Fruit fly (Drosophila melanogaster): ENCODE results near the gene Rsph9.

Gene Rsph9

DNA sequence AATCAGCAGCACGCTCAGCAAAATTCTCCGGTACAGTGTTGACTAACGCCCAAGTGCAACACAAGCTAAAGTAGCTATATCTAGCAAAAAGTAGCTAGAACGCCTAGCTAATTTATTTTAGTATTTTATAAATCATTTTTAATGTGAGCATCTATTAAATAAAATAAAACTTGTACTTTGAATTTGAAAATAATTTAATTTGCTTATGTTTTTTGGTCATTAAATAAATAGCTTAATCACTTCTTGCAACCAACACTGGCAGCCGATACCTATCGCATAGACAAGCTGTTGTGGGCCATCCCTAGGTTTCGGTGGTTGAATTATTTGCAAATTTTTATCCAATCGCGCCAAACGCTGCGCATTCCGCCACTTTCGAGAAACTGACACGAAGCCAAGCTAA lies 2.1 kb downstream of the Rsph9 start, which contains the start of the genes Polr2J and CG15141 (continued):
- peak; percentile 52; the same call in 1 of the 2 replicates for TF ChIP-seq CG10959 (GFP tag; IDR thresholded peaks at IDR 0.05)
- no peak for TF ChIP-seq CG11504 (tag; optimal IDR thresholded peaks at IDR 0.05)
- peak; percentile 55 for TF ChIP-seq CG15011 (GFP tag; optimal IDR thresholded peaks at IDR 0.05)
- TF ChIP-seq CG1832 (GFP tag; optimal IDR thresholded peaks at IDR 0.05) = no peak
- peak; percentile 68; the same call in 2 of the 3 replicates for TF ChIP-seq ci (GFP tag; IDR thresholded peaks at IDR 0.05)
- peak; percentile 81 for TF ChIP-seq CG11085 (GFP tag; IDR thresholded peaks at IDR 0.05)
- TF ChIP-seq gfzf (GFP tag; optimal IDR thresholded peaks at IDR 0.05) = no peak
- peak; percentile 76 for TF ChIP-seq CG34376 (GFP tag; optimal IDR thresholded peaks at IDR 0.05)
- peak; percentile 81 for TF ChIP-seq fd96Cb (tag; optimal IDR thresholded peaks at IDR 0.05)
- peak; percentile 74 for TF ChIP-seq Taf1 (GFP tag; IDR thresholded peaks at IDR 0.05)
- no peak; the same call in 1 of the 2 replicates for TF ChIP-seq Nf-YA (GFP tag; IDR thresholded peaks at IDR 0.05)
- peak; percentile 90 for TF ChIP-seq CG8924 (tag; optimal IDR thresholded peaks at IDR 0.05)
- TF ChIP-seq CG11456 (GFP tag; IDR thresholded peaks at IDR 0.05) = peak; percentile 91
- TF ChIP-seq Eip74EF (GFP tag; optimal IDR thresholded peaks at IDR 0.05) = no peak
- peak; percentile 90 for TF ChIP-seq Chrac-16 (GFP tag; optimal IDR thresholded peaks at IDR 0.05)
- peak; percentile 45 for TF ChIP-seq Dp (GFP tag; optimal IDR thresholded peaks at IDR 0.05)
- peak; percentile 87 for TF ChIP-seq CG14441 (GFP tag; IDR thresholded peaks at IDR 0.05)
- peak; percentile 68 for TF ChIP-seq CG3838 (GFP tag; optimal IDR thresholded peaks at IDR 0.05)
- peak; percentile 29 for TF ChIP-seq schlank (tag; optimal IDR thresholded peaks at IDR 0.05)
- no peak for TF ChIP-seq CG12769 (tag; optimal IDR thresholded peaks at IDR 0.05)
- no peak for TF ChIP-seq Dip2 (GFP tag; IDR thresholded peaks at IDR 0.05)
- peak; percentile 59 for TF ChIP-seq Camta (GFP tag; optimal IDR thresholded peaks at IDR 0.05)
- peak; percentile 87 for TF ChIP-seq Dad (GFP tag; optimal IDR thresholded peaks at IDR 0.05)
- no peak for TF ChIP-seq Deaf1 (tag; optimal IDR thresholded peaks at IDR 0.05)
- TF ChIP-seq da (GFP tag; optimal IDR thresholded peaks at IDR 0.05) = peak; percentile 52
- TF ChIP-seq Atf3 (GFP tag; optimal IDR thresholded peaks at IDR 0.05) = peak; percentile 62
- TF ChIP-seq CG15601 (tag; optimal IDR thresholded peaks at IDR 0.05) = no peak
- peak; percentile 69 for TF ChIP-seq CG4854 (GFP tag; optimal IDR thresholded peaks at IDR 0.05)

DNA sequence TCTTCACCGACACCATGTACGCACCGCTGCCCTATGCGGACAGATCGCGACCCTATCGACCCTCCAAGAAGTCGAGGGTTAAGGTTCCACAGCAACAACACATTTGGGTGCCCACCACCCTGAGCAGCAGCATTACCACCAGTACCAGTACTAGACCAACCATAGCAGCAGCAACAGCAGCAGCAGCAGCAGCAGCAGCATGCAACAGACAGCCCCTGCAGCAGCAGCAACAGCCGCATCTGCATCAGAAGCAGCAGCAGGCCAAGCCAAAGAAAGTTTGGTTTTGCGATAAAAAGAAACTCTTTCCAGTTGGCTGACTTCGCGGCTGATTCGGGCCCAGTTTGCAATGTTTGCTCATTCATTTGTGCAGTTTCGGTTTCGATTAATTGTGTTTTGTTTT lies 9.9 kb downstream of the Rsph9 start:
- TF ChIP-seq CG6175 (GFP tag; IDR thresholded peaks at IDR 0.05) = 0 out of 3 replicates have a peak, but pooled peaks have one; percentile 12
- no peak for TF ChIP-seq sna (GFP tag; IDR thresholded peaks at IDR 0.05; ENCODE audit: partially characterized antibody)
- TF ChIP-seq Optix (GFP tag; IDR thresholded peaks at IDR 0.05) = 0 out of 3 replicates have a peak, but pooled peaks have one; percentile 21

DNA sequence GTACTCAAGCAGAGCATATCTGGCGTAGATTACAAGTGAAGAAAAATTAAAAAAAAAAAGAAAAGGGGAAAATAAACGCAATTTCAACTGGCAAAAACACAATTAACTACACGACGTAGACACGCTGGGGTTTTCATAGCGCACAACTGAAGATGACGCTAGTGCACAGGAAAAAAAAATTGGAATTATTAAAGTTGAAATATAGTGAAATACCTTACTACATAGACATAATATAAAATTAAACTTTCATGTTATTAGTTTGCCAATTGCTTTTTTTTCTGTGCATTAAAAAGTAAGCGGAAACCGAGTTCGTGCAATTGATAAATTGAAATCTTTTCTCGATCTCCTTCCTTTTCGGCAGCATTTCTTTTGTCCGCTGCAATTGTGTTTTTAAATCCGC lies 15.1 kb downstream of the Rsph9 start:
- TF ChIP-seq dysf (GFP tag; IDR thresholded peaks at IDR 0.05) (0 out of 3 replicates have a peak, but pooled peaks have one; percentile 24), h (optimal IDR thresholded peaks at IDR 0.05) (no peak), CG14710 (tag; optimal IDR thresholded peaks at IDR 0.05) (no peak), Drgx (GFP tag; IDR thresholded peaks at IDR 0.05) (0 out of 2 replicates have a peak, but pooled peaks have one; percentile 6)

DNA sequence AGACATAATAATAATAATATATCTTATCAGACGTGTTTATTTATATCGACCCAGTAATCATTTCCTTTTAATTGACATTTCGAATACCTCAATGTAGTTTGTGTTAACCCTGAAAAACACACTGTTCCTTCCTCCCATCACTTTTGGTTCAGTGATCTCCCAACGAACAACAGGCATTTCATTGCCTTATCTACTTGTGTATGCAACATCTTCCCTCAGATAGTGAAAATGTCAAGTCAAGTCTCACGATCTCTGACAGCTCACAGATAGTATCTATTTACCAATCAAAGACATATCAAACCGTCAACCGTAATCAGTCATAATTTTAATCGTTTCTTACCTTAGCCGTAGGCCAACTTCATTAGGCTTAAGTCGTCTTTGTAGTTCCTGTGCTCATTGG lies 17.5 kb downstream of the Rsph9 start:
- TF ChIP-seq grn (GFP tag; optimal IDR thresholded peaks at IDR 0.05) (peak; percentile 78), Oaz (GFP tag; IDR thresholded peaks at IDR 0.05) (no peak)
